Worm (Caenorhabditis elegans): ENCODE measurements around the gene Y43F8C.16.

Gene Y43F8C.16

DNA sequence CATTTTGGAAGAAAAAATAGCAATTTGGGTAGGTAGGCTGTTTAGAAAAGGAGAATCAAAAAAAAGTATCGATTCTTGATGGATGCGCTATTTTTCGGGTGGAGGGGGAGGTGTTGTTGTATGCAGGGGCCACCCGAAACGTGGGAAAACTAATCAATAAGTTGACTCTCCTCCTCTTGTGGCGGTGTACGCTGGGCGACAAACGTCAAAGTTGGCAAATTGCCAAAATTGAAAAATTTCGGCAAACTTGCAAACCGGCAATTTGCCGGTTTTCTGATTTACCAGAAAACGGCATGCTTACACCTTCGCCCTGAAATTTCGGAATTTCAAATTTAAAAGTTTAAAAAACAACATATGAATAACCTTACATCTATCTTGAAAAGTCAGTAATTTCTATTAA, 25.7 kb upstream of the Y43F8C.16 start, which contains the start of gene W04E12.2:
Gene W04E12.2 (minus strand): TSS at position 101 of the 400 bp plus-strand sequence.
- TF ChIP-seq sea-2 (GFP tag; optimal IDR thresholded peaks at IDR 0.05) (no peak), ceh-82 (tag; optimal IDR thresholded peaks at IDR 0.05) (no peak), lin-39 (tag; optimal IDR thresholded peaks at IDR 0.05) (no peak), nhr-43 (tag; optimal IDR thresholded peaks at IDR 0.05; ENCODE audit: poor library complexity, severe bottlenecking) (no peak), lsy-12 (tag; optimal IDR thresholded peaks at IDR 0.05) (no peak), nhr-67 (tag; optimal IDR thresholded peaks at IDR 0.05) (no peak), aly-2 (tag; optimal IDR thresholded peaks at IDR 0.05) (no peak), fkh-10 (GFP tag; optimal IDR thresholded peaks at IDR 0.05) (no peak), fkh-2 (tag; optimal IDR thresholded peaks at IDR 0.05) (no peak), nhr-11 (tag; optimal IDR thresholded peaks at IDR 0.05) (no peak), eor-1 (tag; optimal IDR thresholded peaks at IDR 0.05) (no peak)

ce11 chrV:19738117-19738516, 22.8 kb upstream of the Y43F8C.16 start, which contains the start of gene fbxa-131:
TSS of gene fbxa-131 (plus strand) at chrV:19738417.
- no peak for TF ChIP-seq nhr-43 (tag; optimal IDR thresholded peaks at IDR 0.05; ENCODE audit: poor library complexity, severe bottlenecking)
- no peak for TF ChIP-seq ztf-4 (tag; optimal IDR thresholded peaks at IDR 0.05)
- no peak for TF ChIP-seq nhr-237 (tag; optimal IDR thresholded peaks at IDR 0.05)

ce11 chrV:19737458-19737857, 22.1 kb upstream of the Y43F8C.16 start, which contains the start of gene W04E12.7:
TSS of gene W04E12.7 (minus strand) at chrV:19737558.
- TF ChIP-seq nhr-28 (tag; optimal IDR thresholded peaks at IDR 0.05) (no peak), egl-5 (tag; optimal IDR thresholded peaks at IDR 0.05) (no peak)

DNA sequence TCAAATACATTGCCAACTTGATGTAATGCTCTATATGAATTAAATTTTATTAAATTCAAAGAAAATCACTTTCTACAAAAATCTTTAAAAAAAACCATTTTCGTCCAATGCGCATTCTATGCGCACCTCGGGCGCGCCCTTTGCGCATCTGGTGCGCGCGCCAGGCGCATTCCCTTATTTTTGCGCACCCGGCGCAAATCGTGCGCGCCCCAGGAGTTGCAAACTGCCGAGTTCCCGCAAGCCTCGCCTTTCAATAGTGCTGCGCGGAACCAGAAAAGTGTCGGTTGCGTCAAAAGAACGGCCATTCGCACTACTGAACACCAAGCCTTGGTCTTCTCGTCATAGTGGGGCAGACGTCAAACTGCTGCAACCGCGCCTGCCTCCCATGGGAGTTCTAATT, 18.4 kb upstream of the Y43F8C.16 start:
- TF ChIP-seq daf-12 (tag; optimal IDR thresholded peaks at IDR 0.05) (no peak), unc-39 (tag; optimal IDR thresholded peaks at IDR 0.05) (no peak), ceh-9 (tag; optimal IDR thresholded peaks at IDR 0.05) (no peak), lsy-12 (tag; optimal IDR thresholded peaks at IDR 0.05) (no peak), ztf-11 (tag; optimal IDR thresholded peaks at IDR 0.05) (no peak), aly-2 (tag; optimal IDR thresholded peaks at IDR 0.05) (no peak)

ce11 chrV:19730280-19730679, 15.0 kb upstream of the Y43F8C.16 start, which contains the start of gene Y116F11A.1:
TSS of gene Y116F11A.1 (plus strand) at chrV:19730580.
- TF ChIP-seq fos-1 (tag; optimal IDR thresholded peaks at IDR 0.05): no peak
- no peak for TF ChIP-seq ztf-4 (tag; optimal IDR thresholded peaks at IDR 0.05)
- TF ChIP-seq egl-5 (tag; optimal IDR thresholded peaks at IDR 0.05): no peak
- TF ChIP-seq ama-1 (optimal IDR thresholded peaks at IDR 0.05): no peak
- TF ChIP-seq ztf-11 (tag; optimal IDR thresholded peaks at IDR 0.05): no peak
- TF ChIP-seq lin-39 (tag; optimal IDR thresholded peaks at IDR 0.05): no peak
- no peak for TF ChIP-seq nhr-11 (tag; optimal IDR thresholded peaks at IDR 0.05)
- no peak for TF ChIP-seq aly-2 (tag; optimal IDR thresholded peaks at IDR 0.05)
- no peak for TF ChIP-seq lin-15B (tag; optimal IDR thresholded peaks at IDR 0.05)
- no peak for TF ChIP-seq nhr-67 (tag; optimal IDR thresholded peaks at IDR 0.05)
- TF ChIP-seq mdl-1 (tag; optimal IDR thresholded peaks at IDR 0.05): no peak
- TF ChIP-seq nfya-1 (tag; optimal IDR thresholded peaks at IDR 0.05; ENCODE audit: insufficient read depth): no peak
- no peak for TF ChIP-seq unc-39 (tag; optimal IDR thresholded peaks at IDR 0.05)

DNA sequence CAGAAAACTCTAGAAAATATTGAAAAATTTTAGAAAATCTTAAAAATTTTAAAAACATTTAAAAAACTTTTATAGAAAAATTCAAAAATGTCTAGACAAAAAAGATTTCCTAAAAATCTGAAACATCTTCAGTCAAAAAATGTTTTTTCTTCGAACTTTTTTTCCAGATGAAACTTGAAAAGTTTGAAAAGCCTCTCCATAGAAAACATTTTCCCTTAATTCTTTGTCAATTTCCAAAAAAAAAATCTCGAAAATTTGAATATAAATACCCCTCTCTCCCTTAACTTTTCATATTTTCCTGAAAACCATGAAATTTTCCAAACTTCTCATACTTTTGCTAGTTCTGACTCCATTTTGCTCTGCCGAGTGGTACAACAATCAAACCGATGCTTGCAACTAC, 13.4 kb upstream of the Y43F8C.16 start, which contains the start of gene Y116F11A.3:
Gene Y116F11A.3 (plus strand): TSS at position 301 of the 400 bp plus-strand sequence.
- TF ChIP-seq R02D3.7 (tag; optimal IDR thresholded peaks at IDR 0.05) (no peak), snpc-4 (tag; optimal IDR thresholded peaks at IDR 0.05) (no peak), fos-1 (tag; optimal IDR thresholded peaks at IDR 0.05) (no peak), zag-1 (tag; optimal IDR thresholded peaks at IDR 0.05) (no peak), skn-1 (tag; optimal IDR thresholded peaks at IDR 0.05) (no peak), unc-62 (GFP tag; optimal IDR thresholded peaks at IDR 0.05) (no peak), ZK546.5 (tag; optimal IDR thresholded peaks at IDR 0.05) (no peak), daf-12 (tag; optimal IDR thresholded peaks at IDR 0.05) (no peak), nhr-77 (tag; optimal IDR thresholded peaks at IDR 0.05) (no peak), nhr-67 (tag; optimal IDR thresholded peaks at IDR 0.05) (no peak), nhr-12 (tag; optimal IDR thresholded peaks at IDR 0.05) (no peak), egl-27 (tag; optimal IDR thresholded peaks at IDR 0.05) (no peak), hmg-11 (tag; optimal IDR thresholded peaks at IDR 0.05) (no peak), tbx-2 (tag; optimal IDR thresholded peaks at IDR 0.05) (no peak), pha-4 (tag; optimal IDR thresholded peaks at IDR 0.05) (no peak), nhr-23 (tag; optimal IDR thresholded peaks at IDR 0.05) (no peak)
